Worm (Caenorhabditis elegans) whole organism, mixed stage, embryonic: ENCODE results near the gene ran-2.

Experiments
- M03D4.4 ChIP-seq: sonication (generic microtip); optimal IDR thresholded peaks from 2 replicates; lab custom pipeline; 2017; ENCODE audit warnings: mild to moderate bottlenecking, missing genetic modification characterization, missing compliant biosample characterization
- bed-3 ChIP-seq: fragments of 200-800 bp; sonication (Bioruptor generic); optimal IDR thresholded peaks from 3 replicates; lab custom pipeline; 2018; ENCODE audit warnings: mild to moderate bottlenecking, missing genetic modification characterization, moderate library complexity, missing compliant biosample characterization
- blmp-1 ChIP-seq: fragments of 150-350 bp; optimal IDR thresholded peaks from 2 replicates; lab custom pipeline; 2014; ENCODE audit warnings: missing biosample characterization, missing genetic modification characterization
- ceh-39 ChIP-seq: fragments of 150-350 bp; optimal IDR thresholded peaks from 2 replicates; lab custom pipeline; 2014; ENCODE audit warnings: missing biosample characterization, missing genetic modification characterization
- ceh-43 ChIP-seq: fragments of 200-800 bp; sonication (Bioruptor generic); optimal IDR thresholded peaks from 2 replicates; lab custom pipeline; 2018; ENCODE audit warnings: mild to moderate bottlenecking, missing genetic modification characterization, moderate library complexity, missing compliant biosample characterization
- ceh-83 ChIP-seq: fragments of 200-800 bp; sonication (Bioruptor generic); optimal IDR thresholded peaks from 2 replicates; lab custom pipeline; 2018; ENCODE audit warnings: mild to moderate bottlenecking, missing genetic modification characterization, missing compliant biosample characterization
- ces-1 ChIP-seq: fragments of 150-350 bp; optimal IDR thresholded peaks from 2 replicates; lab custom pipeline; 2014; ENCODE audit warnings: missing biosample characterization, missing genetic modification reagents, missing genetic modification characterization
- cnd-1 ChIP-seq: fragments of 200-800 bp; sonication (Bioruptor generic); optimal IDR thresholded peaks from 2 replicates; lab custom pipeline; 2018; ENCODE audit warnings: mild to moderate bottlenecking, missing genetic modification characterization, missing compliant biosample characterization
- elt-1 ChIP-seq: sonication (generic microtip); optimal IDR thresholded peaks from 2 replicates; lab custom pipeline; 2017; ENCODE audit warnings: missing genetic modification characterization, mild to moderate bottlenecking, missing compliant biosample characterization, antibody characterized with exemption, moderate library complexity, borderline replicate concordance; ENCODE audit not compliant: insufficient read depth
- elt-3 ChIP-seq: fragments of 150-350 bp; optimal IDR thresholded peaks from 2 replicates; lab custom pipeline; 2014; ENCODE audit warnings: missing biosample characterization, missing genetic modification characterization
- ham-2 ChIP-seq: fragments of 200-800 bp; sonication (Bioruptor generic); optimal IDR thresholded peaks from 2 replicates; lab custom pipeline; 2018; ENCODE audit warnings: mild to moderate bottlenecking, missing genetic modification characterization, missing compliant biosample characterization
- hlh-1 ChIP-seq: fragments of 150-350 bp; optimal IDR thresholded peaks from 2 replicates; lab custom pipeline; 2014; ENCODE audit warnings: missing biosample characterization, missing genetic modification reagents, missing genetic modification characterization
- lin-13 ChIP-seq: fragments of 150-350 bp; optimal IDR thresholded peaks from 2 replicates; lab custom pipeline; 2014; ENCODE audit warnings: missing biosample characterization, missing genetic modification characterization
- lsy-2 ChIP-seq: fragments of 150-350 bp; optimal IDR thresholded peaks from 2 replicates; lab custom pipeline; 2014; ENCODE audit warnings: missing biosample characterization, missing genetic modification characterization
- mab-5 ChIP-seq: fragments of 150-350 bp; optimal IDR thresholded peaks from 2 replicates; lab custom pipeline; 2014; ENCODE audit warnings: missing biosample characterization, missing genetic modification characterization
- mls-2 ChIP-seq: sonication (generic microtip); optimal IDR thresholded peaks from 2 replicates; lab custom pipeline; 2016; ENCODE audit warnings: mild to moderate bottlenecking, missing genetic modification characterization, moderate library complexity, missing compliant biosample characterization
- nhr-12 ChIP-seq: fragments of 150-350 bp; optimal IDR thresholded peaks from 2 replicates; lab custom pipeline; 2014; ENCODE audit warnings: missing biosample characterization, missing genetic modification characterization
- nhr-2 ChIP-seq: fragments of 150-350 bp; optimal IDR thresholded peaks from 2 replicates; lab custom pipeline; 2014; ENCODE audit warnings: missing biosample characterization, missing genetic modification characterization
- nhr-237 ChIP-seq: fragments of 150-350 bp; optimal IDR thresholded peaks from 2 replicates; lab custom pipeline; 2014; ENCODE audit warnings: missing biosample characterization, missing genetic modification characterization
- nhr-28 ChIP-seq: fragments of 150-350 bp; optimal IDR thresholded peaks from 2 replicates; lab custom pipeline; 2014; ENCODE audit warnings: missing biosample characterization, missing genetic modification characterization
- nhr-76 ChIP-seq: sonication (generic microtip); optimal IDR thresholded peaks from 2 replicates; lab custom pipeline; 2017; ENCODE audit warnings: missing biosample characterization, missing genetic modification characterization
- pha-4 ChIP-seq: fragments of 150-350 bp; optimal IDR thresholded peaks from 2 replicates; lab custom pipeline; 2018; ENCODE audit warnings: missing biosample characterization, missing genetic modification reagents, missing genetic modification characterization
- sem-2 ChIP-seq: fragments of 200-800 bp; sonication (Bioruptor generic); optimal IDR thresholded peaks from 2 replicates; lab custom pipeline; 2018; ENCODE audit warnings: mild to moderate bottlenecking, missing genetic modification characterization, missing compliant biosample characterization
- snpc-4 ChIP-seq: fragments of 150-350 bp; optimal IDR thresholded peaks from 2 replicates; lab custom pipeline; 2014; ENCODE audit warnings: missing biosample characterization, missing genetic modification characterization
- sptf-1 ChIP-seq: sonication (generic microtip); optimal IDR thresholded peaks from 2 replicates; lab custom pipeline; 2017; ENCODE audit warnings: mild to moderate bottlenecking, missing genetic modification characterization, moderate library complexity, missing compliant biosample characterization
- tbx-8 ChIP-seq: fragments of 200-800 bp; sonication (Bioruptor generic); optimal IDR thresholded peaks from 2 replicates; lab custom pipeline; 2018; ENCODE audit warnings: mild to moderate bottlenecking, missing genetic modification characterization, moderate library complexity, missing compliant biosample characterization
- unc-120 ChIP-seq: sonication (generic microtip); optimal IDR thresholded peaks from 2 replicates; lab custom pipeline; 2017; ENCODE audit warnings: missing genetic modification characterization, missing compliant biosample characterization; ENCODE audit not compliant: poor library complexity, severe bottlenecking
- unc-39 ChIP-seq: fragments of 150-350 bp; optimal IDR thresholded peaks from 2 replicates; lab custom pipeline; 2014; ENCODE audit warnings: missing biosample characterization, missing genetic modification characterization
- unc-62 ChIP-seq: fragments of 150-350 bp; optimal IDR thresholded peaks from 2 replicates; lab custom pipeline; 2014; ENCODE audit warnings: missing biosample characterization, missing genetic modification reagents, missing genetic modification characterization
- zip-8 ChIP-seq: fragments of 150-350 bp; optimal IDR thresholded peaks from 2 replicates; lab custom pipeline; 2014; ENCODE audit warnings: missing biosample characterization, missing genetic modification characterization
- ztf-11 ChIP-seq: fragments of 150-350 bp; optimal IDR thresholded peaks from 2 replicates; lab custom pipeline; 2014; ENCODE audit warnings: missing biosample characterization, missing genetic modification characterization

Gene ran-2

DNA sequence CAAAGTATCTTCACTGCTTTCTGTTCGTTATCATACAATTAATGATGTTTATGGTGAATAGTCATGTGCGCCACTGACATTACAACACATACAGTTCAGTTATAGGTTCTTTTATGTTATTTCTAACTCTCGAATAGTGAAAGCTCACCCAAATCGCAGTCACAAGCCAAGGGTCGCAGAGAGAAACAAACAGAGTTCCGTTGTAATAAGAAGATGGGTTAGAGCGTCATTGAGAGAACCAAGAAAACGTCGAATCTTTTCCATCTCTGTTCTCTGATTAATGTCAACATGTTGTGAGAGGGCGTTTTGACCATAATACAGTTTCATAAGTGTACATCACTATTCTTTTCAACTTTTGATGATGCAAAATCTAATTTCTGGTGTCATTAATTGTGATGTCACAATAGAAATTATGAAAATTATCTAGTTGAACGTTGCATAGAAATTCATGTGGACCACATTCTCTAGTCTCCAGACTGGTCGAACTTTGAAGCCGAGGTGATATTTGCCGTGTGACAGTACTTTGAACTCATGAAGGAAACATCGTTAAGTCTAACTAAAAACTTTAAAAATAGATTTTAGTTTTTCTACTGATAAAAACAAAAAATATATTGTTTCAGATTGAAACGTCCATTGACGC, 40.8 kb downstream of the ran-2 start:
- TF ChIP-seq ham-2 (GFP tag; lab: Kevin White, UChicago) (no peak), tbx-8 (GFP tag; lab: Kevin White, UChicago) (no peak), lsy-2 (tag; lab: Kevin White, UChicago) (no peak), bed-3 (GFP tag; lab: Kevin White, UChicago) (no peak)

- TF ChIP-seq nhr-12 (tag; lab: Kevin White, UChicago) (no peak), nhr-76 (no peak), unc-120 (tag; lab: Kevin White, UChicago) (no peak), lin-13 (no peak), nhr-28 (tag; lab: Kevin White, UChicago) (no peak), bed-3 (GFP tag; lab: Kevin White, UChicago) (no peak), blmp-1 (tag; lab: Kevin White, UChicago) (no peak), elt-1 (tag; lab: Kevin White, UChicago) (no peak), ztf-11 (tag; lab: Kevin White, UChicago) (no peak), unc-62 (GFP tag; lab: Kevin White, UChicago) (no peak), mls-2 (no peak), cnd-1 (tag; lab: Kevin White, UChicago) (no peak)
Observed at ce11 chrIII:7977224-7977623, 43.9 kb downstream of the ran-2 start.

DNA sequence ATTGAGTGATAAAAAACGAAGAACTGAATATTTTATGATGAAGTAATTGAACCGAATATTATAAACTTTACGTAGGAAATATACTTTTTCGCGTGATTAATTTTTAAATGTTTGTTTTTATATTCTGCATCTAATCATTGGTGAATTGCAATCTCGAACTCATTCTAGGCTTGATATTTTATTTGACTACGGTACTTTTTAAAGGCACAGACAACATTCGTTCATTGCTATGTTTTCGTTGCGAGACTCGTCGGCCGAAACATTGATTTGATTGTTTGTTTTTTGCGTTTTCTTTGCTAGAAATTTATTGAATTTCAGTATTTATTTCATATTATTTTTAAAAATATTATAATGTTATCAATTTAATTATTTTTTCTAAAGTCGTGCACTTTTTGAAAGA, 44.4 kb downstream of the ran-2 start, which contains the start of gene C06G4.4:
Gene C06G4.4, minus strand, starts transcription at position 36 of the 400 bp plus-strand sequence.
- TF ChIP-seq nhr-12 (tag; lab: Kevin White, UChicago) (no peak), nhr-2 (tag; lab: Kevin White, UChicago) (no peak), sem-2 (GFP tag; lab: Kevin White, UChicago) (no peak), unc-39 (tag; lab: Kevin White, UChicago) (no peak)
- TF ChIP-seq, all 35 proteins: peak for 0

DNA sequence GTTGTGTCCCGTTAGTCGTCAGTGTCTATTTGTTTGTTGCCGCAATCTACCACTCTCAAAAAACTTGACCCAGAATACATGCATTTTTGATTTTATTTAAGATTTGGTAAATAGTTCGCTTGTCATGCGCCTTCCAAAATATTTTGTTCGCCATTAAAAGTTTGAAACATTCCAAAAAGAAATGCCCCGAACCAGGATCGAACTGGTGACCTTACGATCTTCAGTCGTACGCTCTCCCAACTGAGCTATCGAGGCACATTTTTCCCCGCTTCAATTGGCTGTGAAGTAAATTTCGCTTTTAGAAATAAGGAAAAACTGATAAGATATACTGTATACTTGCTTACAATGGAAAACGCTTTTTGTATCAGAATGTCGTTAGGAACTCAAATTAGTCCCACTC, 45.0 kb downstream of the ran-2 start:
- no peak for TF ChIP-seq ceh-83 (GFP tag; lab: Kevin White, UChicago)
- no peak for TF ChIP-seq ztf-11 (tag; lab: Kevin White, UChicago)
- no peak for TF ChIP-seq bed-3 (GFP tag; lab: Kevin White, UChicago)
- TF ChIP-seq elt-3: no peak
- no peak for TF ChIP-seq pha-4 (tag; lab: Kevin White, UChicago)
- TF ChIP-seq blmp-1 (tag; lab: Kevin White, UChicago): no peak
- no peak for TF ChIP-seq nhr-2 (tag; lab: Kevin White, UChicago)
- no peak for TF ChIP-seq ham-2 (GFP tag; lab: Kevin White, UChicago)
- no peak for TF ChIP-seq zip-8 (tag; lab: Kevin White, UChicago)
- no peak for TF ChIP-seq mls-2
- TF ChIP-seq mab-5 (tag; lab: Kevin White, UChicago): no peak
- no peak for TF ChIP-seq nhr-28 (tag; lab: Kevin White, UChicago)
- TF ChIP-seq nhr-237 (tag; lab: Kevin White, UChicago): no peak
- TF ChIP-seq ceh-43 (GFP tag; lab: Kevin White, UChicago): no peak
- no peak for TF ChIP-seq cnd-1 (tag; lab: Kevin White, UChicago)
- TF ChIP-seq elt-1 (tag; lab: Kevin White, UChicago): no peak
- no peak for TF ChIP-seq ceh-39 (tag; lab: Kevin White, UChicago)
- no peak for TF ChIP-seq M03D4.4 (tag; lab: Kevin White, UChicago)

DNA sequence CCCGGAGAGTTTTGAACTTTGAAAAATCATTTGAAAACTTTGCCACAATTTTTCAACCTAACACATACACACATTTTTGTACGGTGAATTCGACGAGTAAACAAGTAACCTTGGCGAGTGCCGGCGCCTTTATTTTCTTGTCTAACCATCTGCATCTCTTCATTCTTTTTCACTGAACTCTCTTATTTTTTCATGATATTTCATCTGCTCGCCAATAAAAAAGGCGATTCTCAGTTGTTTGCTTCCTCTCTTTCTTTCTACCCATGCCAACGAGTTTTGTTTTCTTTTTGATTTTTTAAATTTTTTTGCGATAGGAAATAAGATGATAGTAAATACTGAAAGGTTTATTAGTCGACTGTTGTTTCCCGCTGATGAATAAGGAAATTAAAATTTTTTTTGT, 45.4 kb downstream of the ran-2 start:
- TF ChIP-seq ces-1 (GFP tag; lab: Kevin White, UChicago) (peak; percentile 18), snpc-4 (tag; lab: Kevin White, UChicago) (no peak), tbx-8 (GFP tag; lab: Kevin White, UChicago) (no peak), nhr-28 (tag; lab: Kevin White, UChicago) (no peak)
- TF ChIP-seq, all 35 proteins: peak for 1

DNA sequence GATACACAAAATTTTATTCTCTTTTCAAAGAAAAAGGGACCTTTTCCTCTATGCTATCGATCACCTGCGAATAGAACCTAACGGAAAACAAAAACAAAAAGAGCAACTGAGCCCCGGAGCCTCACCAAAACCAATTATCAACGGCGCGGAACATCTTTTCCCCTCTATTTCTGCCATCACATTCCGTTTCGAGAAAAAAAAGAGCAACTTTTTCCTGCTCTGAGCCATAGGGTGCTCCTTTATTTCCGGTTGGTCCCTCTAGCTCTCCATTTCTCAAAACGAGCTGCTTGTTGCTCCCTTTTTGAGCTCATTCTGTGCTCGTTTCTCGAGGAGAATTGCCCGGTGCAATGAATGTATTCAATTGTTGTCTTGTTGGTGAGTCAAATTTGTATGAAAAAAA, 46.3 kb downstream of the ran-2 start, which contains the start of gene clp-1:
Gene clp-1, plus strand, starts transcription at position 301 of the 400 bp plus-strand sequence.
- no peak for TF ChIP-seq ham-2 (GFP tag; lab: Kevin White, UChicago)
- no peak for TF ChIP-seq nhr-2 (tag; lab: Kevin White, UChicago)
- no peak for TF ChIP-seq lsy-2 (tag; lab: Kevin White, UChicago)
- no peak for TF ChIP-seq sem-2 (GFP tag; lab: Kevin White, UChicago)
- no peak for TF ChIP-seq pha-4 (tag; lab: Kevin White, UChicago)
- no peak for TF ChIP-seq unc-120 (tag; lab: Kevin White, UChicago)
- no peak for TF ChIP-seq sptf-1
- TF ChIP-seq hlh-1: no peak
- no peak for TF ChIP-seq nhr-76
- no peak for TF ChIP-seq elt-1 (tag; lab: Kevin White, UChicago)
- TF ChIP-seq mab-5 (tag; lab: Kevin White, UChicago): no peak
- no peak for TF ChIP-seq zip-8 (tag; lab: Kevin White, UChicago)
- TF ChIP-seq, all 35 proteins: peak for 0
